Worm (Caenorhabditis elegans) whole organism, midembryonic: ENCODE data around the gene tmem-135.

ENCODE experiments used
- T22C8.4 ChIP-seq: fragments of 200-800 bp; sonication (Bioruptor generic); IDR thresholded peaks from 2 replicates; pipeline ENCODE4 v1.3.6; 2022; ENCODE audit warnings: missing genetic modification characterization, missing compliant biosample characterization
- cog-1 ChIP-seq: sonication (generic microtip); optimal IDR thresholded peaks from 2 replicates; lab custom pipeline; 2016; ENCODE audit warnings: missing genetic modification characterization, missing compliant biosample characterization
- flt-1 ChIP-seq: fragments of 200-800 bp; sonication (Bioruptor generic); IDR thresholded peaks from 2 replicates; pipeline ENCODE4 v1.3.6; 2022; ENCODE audit warnings: missing genetic modification characterization, missing compliant biosample characterization
- klf-2 ChIP-seq: fragments of 200-800 bp; sonication (Bioruptor generic); conservative IDR thresholded peaks from 2 replicates; pipeline ENCODE4 v1.3.6; 2022; ENCODE audit warnings: missing genetic modification reagents, missing genetic modification characterization, missing compliant biosample characterization
- med-1 ChIP-seq: sonication (generic microtip); optimal IDR thresholded peaks from 2 replicates; lab custom pipeline; 2017; ENCODE audit warnings: missing genetic modification characterization, mild to moderate bottlenecking, missing compliant biosample characterization, antibody characterized with exemption, missing genetic modification reagents; ENCODE audit not compliant: insufficient read depth
- ref-1 ChIP-seq: fragments of 200-800 bp; sonication (Bioruptor generic); conservative IDR thresholded peaks from 2 replicates; pipeline ENCODE4 v1.3.6; 2022; ENCODE audit warnings: missing genetic modification reagents, missing genetic modification characterization, missing compliant biosample characterization
- tab-1 ChIP-seq: fragments of 200-800 bp; sonication (Bioruptor generic); IDR thresholded peaks from 2 replicates; pipeline ENCODE4 v1.3.6; 2022; ENCODE audit warnings: missing genetic modification characterization, missing compliant biosample characterization
- ztf-23 ChIP-seq: fragments of 200-800 bp; sonication (Bioruptor generic); IDR thresholded peaks from 2 replicates; pipeline ENCODE4 v1.3.6; 2022; ENCODE audit warnings: missing genetic modification reagents, missing genetic modification characterization, missing compliant biosample characterization
- ztf-29 ChIP-seq: fragments of 200-800 bp; sonication (Bioruptor generic); IDR thresholded peaks from 2 replicates; pipeline ENCODE4 v1.3.6; 2022; ENCODE audit warnings: missing genetic modification reagents, missing genetic modification characterization, missing compliant biosample characterization

The tmem-135 gene

ce11 chrX:4636821-4637220 is 36.7 kb upstream of the tmem-135 start, which contains the start of gene hosl-1:
TSS of gene hosl-1 (plus strand) at chrX:4637121.
- TF ChIP-seq klf-2 (GFP tag; lab: Robert Waterston, UW) (no peak), flt-1 (GFP tag; lab: Robert Waterston, UW) (no peak), cog-1 (tag; lab: Kevin White, UChicago) (no peak), T22C8.4 (no peak), ref-1 (no peak), tab-1 (GFP tag; lab: Robert Waterston, UW) (no peak), med-1 (GFP tag; lab: Kevin White, UChicago) (no peak), ztf-29 (no peak), ztf-23 (GFP tag; lab: Robert Waterston, UW) (no peak)

- no peak for TF ChIP-seq ztf-29
- TF ChIP-seq T22C8.4, result no peak
- TF ChIP-seq tab-1 (GFP tag; lab: Robert Waterston, UW), result no peak
- TF ChIP-seq klf-2 (GFP tag; lab: Robert Waterston, UW), result no peak
- TF ChIP-seq ref-1, result no peak
- TF ChIP-seq flt-1 (GFP tag; lab: Robert Waterston, UW), result no peak
- TF ChIP-seq ztf-23 (GFP tag; lab: Robert Waterston, UW), result no peak
- no peak for TF ChIP-seq cog-1 (tag; lab: Kevin White, UChicago)
- TF ChIP-seq med-1 (GFP tag; lab: Kevin White, UChicago), result no peak
Measured at ce11 chrX:4647104-4647503, 26.4 kb upstream of the tmem-135 start, which contains the start of gene C46C11.4. TSS of gene C46C11.4 (minus strand) at chrX:4647204.

ce11 chrX:4649097-4649496 is 24.4 kb upstream of the tmem-135 start, which contains the start of gene ent-5:
TSS of gene ent-5 (minus strand) at chrX:4649197.
- TF ChIP-seq ref-1 (no peak), ztf-29 (no peak), flt-1 (GFP tag; lab: Robert Waterston, UW) (no peak), ztf-23 (GFP tag; lab: Robert Waterston, UW) (no peak), klf-2 (GFP tag; lab: Robert Waterston, UW) (no peak), T22C8.4 (no peak), cog-1 (tag; lab: Kevin White, UChicago) (no peak), med-1 (GFP tag; lab: Kevin White, UChicago) (no peak), tab-1 (GFP tag; lab: Robert Waterston, UW) (no peak)

ce11 chrX:4651428-4651827 is 22.1 kb upstream of the tmem-135 start:
- TF ChIP-seq klf-2 (GFP tag; lab: Robert Waterston, UW) (no peak), med-1 (GFP tag; lab: Kevin White, UChicago) (no peak), flt-1 (GFP tag; lab: Robert Waterston, UW) (no peak), ztf-29 (no peak), ztf-23 (GFP tag; lab: Robert Waterston, UW) (no peak), ref-1 (no peak), cog-1 (tag; lab: Kevin White, UChicago) (no peak), tab-1 (GFP tag; lab: Robert Waterston, UW) (no peak)

- TF ChIP-seq ztf-29, result no peak
- TF ChIP-seq klf-2 (GFP tag; lab: Robert Waterston, UW), result no peak
- TF ChIP-seq ref-1, result no peak
- TF ChIP-seq flt-1 (GFP tag; lab: Robert Waterston, UW), result no peak
- TF ChIP-seq med-1 (GFP tag; lab: Kevin White, UChicago), result no peak
- no peak for TF ChIP-seq ztf-23 (GFP tag; lab: Robert Waterston, UW)
- no peak for TF ChIP-seq T22C8.4
- TF ChIP-seq tab-1 (GFP tag; lab: Robert Waterston, UW), result no peak
- no peak for TF ChIP-seq cog-1 (tag; lab: Kevin White, UChicago)
Measured at ce11 chrX:4652950-4653349, 20.6 kb upstream of the tmem-135 start.

ce11 chrX:4654057-4654456 is 19.4 kb upstream of the tmem-135 start, which contains the start of gene ceh-1:
TSS of gene ceh-1 (minus strand) at chrX:4654157.
- TF ChIP-seq med-1 (GFP tag; lab: Kevin White, UChicago), result no peak
- no peak for TF ChIP-seq ref-1
- no peak for TF ChIP-seq flt-1 (GFP tag; lab: Robert Waterston, UW)
- TF ChIP-seq ztf-29, result no peak
- TF ChIP-seq T22C8.4, result no peak
- TF ChIP-seq klf-2 (GFP tag; lab: Robert Waterston, UW), result no peak
- TF ChIP-seq ztf-23 (GFP tag; lab: Robert Waterston, UW), result no peak
- TF ChIP-seq cog-1 (tag; lab: Kevin White, UChicago), result no peak
- no peak for TF ChIP-seq tab-1 (GFP tag; lab: Robert Waterston, UW)

- no peak for TF ChIP-seq tab-1 (GFP tag; lab: Robert Waterston, UW)
- no peak for TF ChIP-seq klf-2 (GFP tag; lab: Robert Waterston, UW)
- no peak for TF ChIP-seq med-1 (GFP tag; lab: Kevin White, UChicago)
- no peak for TF ChIP-seq cog-1 (tag; lab: Kevin White, UChicago)
- no peak for TF ChIP-seq T22C8.4
- no peak for TF ChIP-seq flt-1 (GFP tag; lab: Robert Waterston, UW)
- no peak for TF ChIP-seq ztf-29
- no peak for TF ChIP-seq ref-1
- TF ChIP-seq ztf-23 (GFP tag; lab: Robert Waterston, UW), result no peak
Measured at ce11 chrX:4657577-4657976, 15.9 kb upstream of the tmem-135 start.

ce11 chrX:4658303-4658702 is 15.2 kb upstream of the tmem-135 start:
- no peak for TF ChIP-seq ztf-23 (GFP tag; lab: Robert Waterston, UW)
- TF ChIP-seq ref-1, result no peak
- no peak for TF ChIP-seq cog-1 (tag; lab: Kevin White, UChicago)
- no peak for TF ChIP-seq T22C8.4
- TF ChIP-seq ztf-29, result no peak
- no peak for TF ChIP-seq med-1 (GFP tag; lab: Kevin White, UChicago)
- TF ChIP-seq klf-2 (GFP tag; lab: Robert Waterston, UW), result no peak
- TF ChIP-seq flt-1 (GFP tag; lab: Robert Waterston, UW), result no peak
- no peak for TF ChIP-seq tab-1 (GFP tag; lab: Robert Waterston, UW)

ce11 chrX:4658706-4659105 is 14.8 kb upstream of the tmem-135 start:
- TF ChIP-seq tab-1 (GFP tag; lab: Robert Waterston, UW), result no peak
